Fruit fly (Drosophila melanogaster): ENCODE data around the gene MFS10.

The MFS10 gene

DNA sequence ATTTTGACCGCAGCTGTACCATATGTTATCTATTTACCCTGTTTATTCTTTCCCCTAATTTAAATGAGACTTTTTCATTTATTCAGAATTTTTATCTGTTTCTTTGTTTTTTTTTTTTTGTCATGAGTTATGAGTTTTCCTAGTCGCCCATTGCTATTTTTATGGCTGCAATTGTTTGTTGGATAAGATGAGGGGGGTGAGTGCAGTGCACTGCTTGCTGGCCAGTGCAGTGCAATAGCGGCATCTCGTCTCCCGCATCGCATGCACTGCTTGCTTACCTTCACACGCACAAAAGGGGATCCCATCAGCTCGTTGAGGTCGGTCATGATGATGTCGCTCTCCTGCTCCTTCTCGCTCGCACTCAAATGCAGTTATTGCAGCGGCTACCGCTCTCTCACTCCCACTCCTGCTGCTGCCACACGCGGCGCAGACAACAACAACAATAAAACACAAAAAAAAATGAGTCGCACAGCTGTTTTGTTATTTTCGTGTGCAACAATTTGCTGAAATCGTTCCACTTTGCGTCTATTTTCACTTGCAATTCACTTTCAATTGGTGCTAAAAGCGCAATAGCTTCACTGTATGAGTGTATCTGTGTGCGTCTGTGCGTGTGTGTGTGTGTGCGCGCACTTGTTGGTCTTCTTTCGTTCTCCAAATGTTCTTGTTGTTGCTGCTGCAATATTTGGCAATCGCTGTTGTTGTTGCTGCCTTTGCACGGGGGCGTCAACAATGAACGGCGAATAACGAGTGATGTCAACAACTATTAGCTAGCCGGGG lies 657 bp upstream of the MFS10 start (continued):
- TF ChIP-seq CG14667 (GFP tag; IDR thresholded peaks at IDR 0.05) = peak; percentile 34; the same call in 1 of the 2 replicates
- peak; percentile 37; the same call in 1 of the 3 replicates for TF ChIP-seq B-H1 (GFP tag; IDR thresholded peaks at IDR 0.05)
- no peak for TF ChIP-seq CG1603 (tag; optimal IDR thresholded peaks at IDR 0.05)
- peak; percentile 53 for TF ChIP-seq Xbp1 (GFP tag; optimal IDR thresholded peaks at IDR 0.05)
- TF ChIP-seq CG43689 (GFP tag; IDR thresholded peaks at IDR 0.05) = no peak
- TF ChIP-seq CG12942 (GFP tag; optimal IDR thresholded peaks at IDR 0.05) = no peak
- TF ChIP-seq grn (GFP tag; optimal IDR thresholded peaks at IDR 0.05) = no peak
- TF ChIP-seq tio (GFP tag; optimal IDR thresholded peaks at IDR 0.05) = peak; percentile 52
- peak; percentile 23 to 51 for TF ChIP-seq chif (GFP tag; optimal IDR thresholded peaks at IDR 0.05)
- peak; percentile 49 for TF ChIP-seq CG10979 (tag; optimal IDR thresholded peaks at IDR 0.05)
- peak; percentile 4 for TF ChIP-seq Dad (GFP tag; optimal IDR thresholded peaks at IDR 0.05)
- peak in 1 of 2 experiments; percentile 23 for TF ChIP-seq Hr51 (GFP tag; optimal IDR thresholded peaks at IDR 0.05)
- peak; percentile 3 for TF ChIP-seq CG3407 (GFP tag; optimal IDR thresholded peaks at IDR 0.05)
- TF ChIP-seq bcd (GFP tag; optimal IDR thresholded peaks at IDR 0.05) = peak; percentile 16
- TF ChIP-seq Oli (tag; optimal IDR thresholded peaks at IDR 0.05) = peak; percentile 19
- TF ChIP-seq Fer2 (tag; optimal IDR thresholded peaks at IDR 0.05) = no peak
- TF ChIP-seq Atf-2 (GFP tag; optimal IDR thresholded peaks at IDR 0.05) = peak; percentile 34
- TF ChIP-seq unc-4 (GFP tag; IDR thresholded peaks at IDR 0.05; ENCODE audit: partially characterized antibody) = no peak
- no peak for TF ChIP-seq CG16779 (GFP tag; IDR thresholded peaks at IDR 0.05)
- TF ChIP-seq CG18476 (GFP tag; optimal IDR thresholded peaks at IDR 0.05) = no peak
- peak; percentile 27; the same call in 1 of the 2 replicates for TF ChIP-seq HLH3B (GFP tag; IDR thresholded peaks at IDR 0.05)
- peak; percentile 35 for TF ChIP-seq pnt (GFP tag; optimal IDR thresholded peaks at IDR 0.05)
- no peak for TF ChIP-seq CG15514 (GFP tag; optimal IDR thresholded peaks at IDR 0.05)
- TF ChIP-seq Awh (GFP tag; IDR thresholded peaks at IDR 0.05) = no peak
- TF ChIP-seq CG1233 (GFP tag; optimal IDR thresholded peaks at IDR 0.05) = no peak
- TF ChIP-seq onecut (GFP tag; IDR thresholded peaks at IDR 0.05) = 0 out of 2 replicates have a peak, but pooled peaks have one; percentile 18
- no peak for TF ChIP-seq klu (GFP tag; IDR thresholded peaks at IDR 0.05)
- no peak for TF ChIP-seq Bgb (GFP tag; IDR thresholded peaks at IDR 0.05; ENCODE audit: partially characterized antibody)
- TF ChIP-seq cato (GFP tag; optimal IDR thresholded peaks at IDR 0.05; ENCODE audit: borderline replicate concordance) = peak; percentile 22
- peak; percentile 32 for TF ChIP-seq CG2202 (tag; optimal IDR thresholded peaks at IDR 0.05)
- TF ChIP-seq ci (GFP tag; IDR thresholded peaks at IDR 0.05) = peak; percentile 84
- peak; percentile 70 for TF ChIP-seq CG17328 (GFP tag; IDR thresholded peaks at IDR 0.05)
- TF ChIP-seq CG6813 (GFP tag; optimal IDR thresholded peaks at IDR 0.05) = no peak
- peak; percentile 33 for TF ChIP-seq Sox100B (GFP tag; optimal IDR thresholded peaks at IDR 0.05)
- TF ChIP-seq CG5953 (GFP tag; IDR thresholded peaks at IDR 0.05) = 0 out of 2 replicates have a peak, but pooled peaks have one; percentile 10
- no peak for TF ChIP-seq Hr39 (optimal IDR thresholded peaks at IDR 0.05)
- TF ChIP-seq sisA (GFP tag; IDR thresholded peaks at IDR 0.05) = peak; percentile 38; the same call in 1 of the 2 replicates
- TF ChIP-seq rib (GFP tag; IDR thresholded peaks at IDR 0.05) = peak; percentile 37; the same call in 1 of the 2 replicates
- no peak for TF ChIP-seq slbo (GFP tag; IDR thresholded peaks at IDR 0.05)
- peak; percentile 9 for TF ChIP-seq Hr3 (GFP tag; optimal IDR thresholded peaks at IDR 0.05)
- TF ChIP-seq CG8478 (optimal IDR thresholded peaks at IDR 0.05) = peak; percentile 88
- peak; percentile 50 for TF ChIP-seq pum (GFP tag; optimal IDR thresholded peaks at IDR 0.05)
- TF ChIP-seq corto (GFP tag; optimal IDR thresholded peaks at IDR 0.05) = no peak
- TF ChIP-seq NC2β (GFP tag; optimal IDR thresholded peaks at IDR 0.05) = peak; percentile 51
- TF ChIP-seq CG9727 (GFP tag; optimal IDR thresholded peaks at IDR 0.05) = peak; percentile 11
- TF ChIP-seq MESR4 (GFP tag; optimal IDR thresholded peaks at IDR 0.05) = no peak
- peak; percentile 46 for TF ChIP-seq Sox102F (GFP tag; optimal IDR thresholded peaks at IDR 0.05)
- peak; percentile 28 for TF ChIP-seq unpg (GFP tag; optimal IDR thresholded peaks at IDR 0.05)
- 0 out of 2 replicates have a peak, but pooled peaks have one; percentile 23 for TF ChIP-seq ranshi (GFP tag; IDR thresholded peaks at IDR 0.05)

All from whole organism, embryonic.